Fruit fly (Drosophila melanogaster): Measurements from ENCODE around the gene sno.

The sno gene

DNA sequence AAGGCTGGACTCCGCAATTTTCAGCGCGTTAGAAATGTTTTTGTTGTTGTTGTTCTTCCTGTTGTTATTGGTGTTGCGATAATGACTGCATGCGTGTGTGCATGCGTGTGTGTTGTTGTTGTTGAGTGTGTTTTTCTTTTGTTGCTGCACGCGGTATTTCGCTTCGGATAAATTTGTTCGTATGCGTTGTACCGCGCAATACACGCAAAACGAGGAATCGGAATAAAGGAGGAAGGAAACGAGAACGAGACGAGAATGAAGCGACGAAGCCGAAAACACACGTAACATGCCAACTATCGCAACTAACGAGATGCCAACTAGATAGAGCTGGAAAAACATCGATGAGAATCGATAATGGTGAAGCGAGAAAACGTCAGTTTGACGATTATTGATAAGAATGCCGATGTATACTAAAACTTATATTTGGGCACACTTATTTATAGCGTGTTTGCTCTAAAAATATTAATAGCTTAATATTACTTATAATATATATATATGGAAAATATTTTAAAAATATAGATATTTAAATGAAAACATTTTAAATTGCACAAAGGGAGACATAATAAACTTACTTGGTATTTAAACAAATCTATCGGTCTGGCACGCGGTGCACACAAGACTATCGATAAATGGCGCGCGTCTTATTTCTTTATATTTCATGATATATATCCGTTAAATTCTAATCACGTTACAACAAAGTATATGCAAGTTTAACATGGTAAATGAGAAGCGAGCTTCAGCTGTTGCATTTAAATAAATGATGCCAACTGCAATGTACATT is at the start of gene sno:
sno (minus strand) TSS at position 318 of the 781 bp plus-strand sequence.
- TF ChIP-seq fd96Ca (GFP tag; IDR thresholded peaks at IDR 0.05) (0 out of 3 replicates have a peak, but pooled peaks have one; percentile 16), CG13204 (GFP tag; optimal IDR thresholded peaks at IDR 0.05) (no peak)

DNA sequence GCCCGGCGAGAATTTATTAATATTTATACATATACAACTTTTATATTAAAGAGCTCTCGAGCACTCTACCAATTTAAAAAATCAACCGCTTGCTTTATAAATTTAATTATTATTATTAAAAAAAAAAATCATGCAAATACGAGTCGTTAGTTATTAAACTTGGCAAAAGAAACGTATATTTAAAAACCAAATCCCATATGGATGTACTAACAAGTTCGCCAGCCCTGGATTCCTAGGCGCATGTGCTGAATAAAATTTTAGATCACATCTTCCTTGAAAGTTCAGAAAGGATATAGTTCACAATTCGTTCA is 47.2 kb upstream of the sno start, which contains the start of gene comt:
comt (plus strand) TSS at position 265 of the 311 bp plus-strand sequence.
- TF ChIP-seq rn (GFP tag; IDR thresholded peaks at IDR 0.05) (peak; percentile 30; the same call in 1 of the 2 replicates), CG17806 (tag; optimal IDR thresholded peaks at IDR 0.05) (peak; percentile 50), CG10348 (GFP tag; IDR thresholded peaks at IDR 0.05) (no peak), CG34367 (tag; optimal IDR thresholded peaks at IDR 0.05) (peak; percentile 23), gl (tag; optimal IDR thresholded peaks at IDR 0.05) (no peak), Pif1A (GFP tag; optimal IDR thresholded peaks at IDR 0.05) (no peak), CG15710 (tag; optimal IDR thresholded peaks at IDR 0.05) (peak; percentile 57), CG9948 (tag; optimal IDR thresholded peaks at IDR 0.05) (peak; percentile 44), Ets98B (GFP tag; IDR thresholded peaks at IDR 0.05) (peak; percentile 43), CG13204 (GFP tag; optimal IDR thresholded peaks at IDR 0.05) (no peak), CG8159 (tag; optimal IDR thresholded peaks at IDR 0.05) (no peak), CG4496 (GFP tag; IDR thresholded peaks at IDR 0.05) (peak; percentile 62; the same call in 2 of the 3 replicates), CG8301 (tag; optimal IDR thresholded peaks at IDR 0.05) (no peak), fd96Ca (GFP tag; IDR thresholded peaks at IDR 0.05) (no peak), Snoo (tag; optimal IDR thresholded peaks at IDR 0.05) (peak; percentile 38), CG12605 (GFP tag; IDR thresholded peaks at IDR 0.05) (0 out of 2 replicates have a peak, but pooled peaks have one; percentile 55), Pif1B (GFP tag; optimal IDR thresholded peaks at IDR 0.05) (peak; percentile 46), D1 (tag; optimal IDR thresholded peaks at IDR 0.05) (peak; percentile 42), CG32121 (GFP tag; IDR thresholded peaks at IDR 0.05) (0 out of 2 replicates have a peak, but pooled peaks have one; percentile 27), EcR (GFP tag; optimal IDR thresholded peaks at IDR 0.05) (no peak), CG14655 (GFP tag; optimal IDR thresholded peaks at IDR 0.05) (no peak)

DNA sequence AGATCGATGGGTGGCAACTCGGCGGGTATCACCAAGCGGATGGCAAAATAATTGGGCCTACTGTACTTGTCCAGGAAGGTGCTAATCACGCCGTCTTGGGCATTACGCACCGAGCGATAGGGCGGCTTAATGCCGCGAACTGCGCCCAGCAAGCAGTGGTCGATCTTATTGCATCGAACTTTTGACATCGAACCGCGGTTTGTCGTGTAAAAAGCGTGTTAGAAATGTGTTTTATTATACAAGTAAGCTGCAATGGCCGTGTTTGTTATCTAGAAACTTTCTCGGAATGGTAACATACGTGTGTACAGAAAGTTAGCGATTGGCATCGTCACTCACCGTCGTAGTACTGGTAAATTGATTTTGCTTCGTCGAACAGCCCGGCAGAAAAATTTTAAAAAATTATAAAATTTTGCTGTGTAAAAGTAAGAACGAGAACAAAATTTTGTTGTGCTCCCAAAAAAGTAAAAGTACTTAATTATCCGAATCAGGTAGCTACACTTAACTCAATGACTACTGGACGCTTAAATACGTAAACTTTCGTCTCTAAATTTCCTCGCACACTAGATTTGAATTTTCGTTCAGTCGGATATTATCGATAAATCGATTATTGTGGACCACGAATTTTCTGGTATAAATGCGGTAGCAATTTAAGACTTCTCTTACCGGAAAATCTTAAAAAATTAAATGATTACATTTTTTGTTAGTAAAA is 46.7 kb upstream of the sno start, which contains the start of the genes mew and CG15742:
mew (minus strand) TSS at position 443 of the 709 bp plus-strand sequence.
CG15742 (minus strand) TSS at position 448 of the 709 bp plus-strand sequence.
- TF ChIP-seq CG15710 (tag; optimal IDR thresholded peaks at IDR 0.05): no peak
- no peak for TF ChIP-seq Pif1A (GFP tag; optimal IDR thresholded peaks at IDR 0.05)
- TF ChIP-seq fd96Ca (GFP tag; IDR thresholded peaks at IDR 0.05): no peak
- TF ChIP-seq D1 (tag; optimal IDR thresholded peaks at IDR 0.05): no peak
- no peak; the same call in 1 of the 2 replicates for TF ChIP-seq CG32121 (GFP tag; IDR thresholded peaks at IDR 0.05)
- no peak for TF ChIP-seq CG12605 (GFP tag; IDR thresholded peaks at IDR 0.05)
- TF ChIP-seq CG8159 (tag; optimal IDR thresholded peaks at IDR 0.05): no peak
- TF ChIP-seq Snoo (tag; optimal IDR thresholded peaks at IDR 0.05): no peak
- no peak for TF ChIP-seq CG4496 (GFP tag; IDR thresholded peaks at IDR 0.05)
- TF ChIP-seq CG13204 (GFP tag; optimal IDR thresholded peaks at IDR 0.05): no peak
- TF ChIP-seq CG9948 (tag; optimal IDR thresholded peaks at IDR 0.05): no peak
- no peak for TF ChIP-seq CG14655 (GFP tag; optimal IDR thresholded peaks at IDR 0.05)
- TF ChIP-seq EcR (GFP tag; optimal IDR thresholded peaks at IDR 0.05): no peak

- TF ChIP-seq CG34367 (tag; optimal IDR thresholded peaks at IDR 0.05): no peak
- TF ChIP-seq CG10348 (GFP tag; IDR thresholded peaks at IDR 0.05): no peak
- TF ChIP-seq CG32121 (GFP tag; IDR thresholded peaks at IDR 0.05): 0 out of 2 replicates have a peak, but pooled peaks have one; percentile 10
- TF ChIP-seq CG17806 (tag; optimal IDR thresholded peaks at IDR 0.05): no peak
- TF ChIP-seq CG9948 (tag; optimal IDR thresholded peaks at IDR 0.05): no peak
- TF ChIP-seq CG4496 (GFP tag; IDR thresholded peaks at IDR 0.05): peak; percentile 59; the same call in 1 of the 3 replicates
- no peak for TF ChIP-seq Pif1A (GFP tag; optimal IDR thresholded peaks at IDR 0.05)
- no peak for TF ChIP-seq CG14655 (GFP tag; optimal IDR thresholded peaks at IDR 0.05)
- 0 out of 2 replicates have a peak, but pooled peaks have one; percentile 25 for TF ChIP-seq Ets98B (GFP tag; IDR thresholded peaks at IDR 0.05)
- peak; percentile 53 for TF ChIP-seq CG12605 (GFP tag; IDR thresholded peaks at IDR 0.05)
- TF ChIP-seq Snoo (tag; optimal IDR thresholded peaks at IDR 0.05): no peak
- TF ChIP-seq gl (tag; optimal IDR thresholded peaks at IDR 0.05): no peak
Measured at dm6 chrX:13256967-13257366, 45.5 kb upstream of the sno start.

dm6 chrX:13254442-13254841 is 43.0 kb upstream of the sno start:
- TF ChIP-seq rn (GFP tag; IDR thresholded peaks at IDR 0.05): no peak
- TF ChIP-seq fd96Ca (GFP tag; IDR thresholded peaks at IDR 0.05): no peak
- TF ChIP-seq Pif1B (GFP tag; optimal IDR thresholded peaks at IDR 0.05): peak; percentile 8
- peak; percentile 31; the same call in 1 of the 2 replicates for TF ChIP-seq CG32121 (GFP tag; IDR thresholded peaks at IDR 0.05)
- no peak for TF ChIP-seq CG34367 (tag; optimal IDR thresholded peaks at IDR 0.05)
- peak; percentile 24 for TF ChIP-seq Snoo (tag; optimal IDR thresholded peaks at IDR 0.05)
- TF ChIP-seq CG12605 (GFP tag; IDR thresholded peaks at IDR 0.05): no peak
- TF ChIP-seq D1 (tag; optimal IDR thresholded peaks at IDR 0.05): no peak
- peak; percentile 21 for TF ChIP-seq CG8159 (tag; optimal IDR thresholded peaks at IDR 0.05)
- peak; percentile 32 for TF ChIP-seq Pif1A (GFP tag; optimal IDR thresholded peaks at IDR 0.05)
- peak; percentile 24 for TF ChIP-seq CG15710 (tag; optimal IDR thresholded peaks at IDR 0.05)
- TF ChIP-seq gl (tag; optimal IDR thresholded peaks at IDR 0.05): peak; percentile 52
- 0 out of 3 replicates have a peak, but pooled peaks have one; percentile 19 for TF ChIP-seq CG4496 (GFP tag; IDR thresholded peaks at IDR 0.05)
